Worm (Caenorhabditis elegans) whole organism, L4 larva: ENCODE measurements around the gene nsph-4.3.

Experiments used
- D1046.2 ChIP-seq: fragments of 200-800 bp; sonication (Bioruptor generic); IDR thresholded peaks from 2 replicates; pipeline ENCODE4 v1.3.6; 2022; ENCODE audit warnings: missing genetic modification characterization, missing compliant biosample characterization
- F37D6.2 ChIP-seq: sonication (generic microtip); optimal IDR thresholded peaks from 2 replicates; lab custom pipeline; 2016; ENCODE audit warnings: mild to moderate bottlenecking, missing genetic modification characterization, missing compliant biosample characterization
- F44E2.7 ChIP-seq: fragments of 200-800 bp; sonication (Bioruptor generic); IDR thresholded peaks from 2 replicates; pipeline ENCODE4 v2.1.2; 2022; ENCODE audit warnings: missing genetic modification characterization, missing compliant biosample characterization
- F49E8.2 ChIP-seq: sonication (generic microtip); optimal IDR thresholded peaks from 2 replicates; lab custom pipeline; 2016; ENCODE audit warnings: missing compliant biosample characterization, mild to moderate bottlenecking, missing genetic modification characterization, borderline replicate concordance
- R02D3.7 ChIP-seq: fragments of 150-350 bp; sonication (generic microtip); optimal IDR thresholded peaks from 3 replicates; lab custom pipeline; 2014; ENCODE audit warnings: missing biosample characterization, missing genetic modification characterization
- T20F7.1 ChIP-seq: fragments of 200-800 bp; sonication (Bioruptor generic); optimal IDR thresholded peaks from 2 replicates; lab custom pipeline; 2018; ENCODE audit warnings: mild to moderate bottlenecking, missing genetic modification characterization, missing compliant biosample characterization
- aha-1 ChIP-seq: fragments of 150-350 bp; peaks from one replicate; lab custom pipeline; 2014; ENCODE audit warnings: missing biosample characterization, missing genetic modification characterization
- arid-1 ChIP-seq: fragments of 200-800 bp; sonication (Bioruptor generic); conservative IDR thresholded peaks from 2 replicates; pipeline ENCODE4 v1.3.6; 2022; ENCODE audit warnings: missing genetic modification reagents, missing genetic modification characterization, missing compliant biosample characterization
- ceh-20 ChIP-seq: fragments of 200-800 bp; sonication (Bioruptor generic); IDR thresholded peaks from 2 replicates; pipeline ENCODE4 v1.3.6; 2022; ENCODE audit warnings: missing genetic modification reagents, missing genetic modification characterization, missing compliant biosample characterization
- ceh-62 ChIP-seq: sonication (generic microtip); optimal IDR thresholded peaks from 2 replicates; lab custom pipeline; 2017; ENCODE audit warnings: missing biosample characterization, missing genetic modification characterization
- ceh-82 ChIP-seq: sonication (generic microtip); optimal IDR thresholded peaks from 2 replicates; lab custom pipeline; 2017; ENCODE audit warnings: missing biosample characterization, missing genetic modification characterization
- ctbp-1 ChIP-seq: fragments of 200-800 bp; sonication (Bioruptor generic); IDR thresholded peaks from 2 replicates; pipeline ENCODE4 v1.3.6; 2022; ENCODE audit warnings: missing genetic modification reagents, missing genetic modification characterization, missing compliant biosample characterization
- daf-16 ChIP-seq, 3 experiments: sonication (generic microtip); optimal IDR thresholded peaks; 2 replicates each; lab custom pipeline; 2016 to 2017; ENCODE audit warnings: missing genetic modification characterization in 3 of 3, missing genetic modification reagents in 3 of 3, mild to moderate bottlenecking in 2 of 3, missing compliant biosample characterization in 2 of 3, missing biosample characterization in 1 of 3, moderate library complexity in 1 of 3
- dmd-6 ChIP-seq: fragments of 200-800 bp; sonication (Bioruptor generic); IDR thresholded peaks from 2 replicates; pipeline ENCODE4 v1.3.6; 2022; ENCODE audit warnings: missing genetic modification reagents, missing genetic modification characterization, missing compliant biosample characterization
- dmd-8 ChIP-seq: fragments of 200-800 bp; sonication (Bioruptor generic); IDR thresholded peaks from 2 replicates; pipeline ENCODE4 v1.3.6; 2022; ENCODE audit warnings: missing genetic modification characterization, missing compliant biosample characterization
- dpl-1 ChIP-seq: fragments of 150-350 bp; optimal IDR thresholded peaks from 2 replicates; lab custom pipeline; 2014; ENCODE audit warnings: missing biosample characterization, missing genetic modification reagents, missing genetic modification characterization
- duxl-1 ChIP-seq: sonication (generic microtip); optimal IDR thresholded peaks from 2 replicates; lab custom pipeline; 2016; ENCODE audit warnings: mild to moderate bottlenecking, missing genetic modification characterization, moderate library complexity, missing compliant biosample characterization; ENCODE audit not compliant: poor library complexity
- egl-27 ChIP-seq: sonication (generic microtip); optimal IDR thresholded peaks from 3 replicates; lab custom pipeline; 2017; ENCODE audit warnings: missing biosample characterization, missing genetic modification reagents, missing genetic modification characterization
- gei-8 ChIP-seq: fragments of 200-800 bp; sonication (Bioruptor generic); optimal IDR thresholded peaks from 2 replicates; lab custom pipeline; 2018; ENCODE audit warnings: mild to moderate bottlenecking, missing genetic modification characterization, missing compliant biosample characterization
- hif-1 ChIP-seq, 2 experiments: sonication (generic microtip); optimal IDR thresholded peaks; 2 replicates each; lab custom pipeline; 2016 to 2017; ENCODE audit warnings: missing compliant biosample characterization in 2 of 2, missing genetic modification characterization in 2 of 2, missing genetic modification reagents in 2 of 2, missing genotype in 2 of 2, mild to moderate bottlenecking in 1 of 2
- hlh-30 ChIP-seq: sonication (generic microtip); optimal IDR thresholded peaks from 2 replicates; lab custom pipeline; 2017; ENCODE audit warnings: antibody characterized with exemption, mild to moderate bottlenecking, missing genetic modification characterization, missing compliant biosample characterization; ENCODE audit not compliant: insufficient read depth
- lin-15B ChIP-seq: fragments of 150-350 bp; sonication (generic microtip); optimal IDR thresholded peaks from 3 replicates; lab custom pipeline; 2014; ENCODE audit warnings: missing biosample characterization, missing genetic modification characterization
- lin-38 ChIP-seq: fragments of 200-800 bp; sonication (Bioruptor generic); IDR thresholded peaks from 2 replicates; pipeline ENCODE4 v1.3.6; 2022; ENCODE audit warnings: missing genetic modification reagents, missing genetic modification characterization, missing compliant biosample characterization
- lin-39 ChIP-seq: fragments of 150-350 bp; optimal IDR thresholded peaks from 2 replicates; lab custom pipeline; 2014; ENCODE audit warnings: missing biosample characterization, missing genetic modification reagents, missing genetic modification characterization
- lir-3 ChIP-seq: sonication (generic microtip); optimal IDR thresholded peaks from 2 replicates; lab custom pipeline; 2016; ENCODE audit warnings: mild to moderate bottlenecking, missing genetic modification characterization, missing compliant biosample characterization
- lsy-2 ChIP-seq, 2 experiments: fragments of 150-350 bp in 1 of 2; sonication (generic microtip) in 1 of 2; optimal IDR thresholded peaks; 2 replicates each; lab custom pipeline; 2014 to 2017; ENCODE audit warnings: missing biosample characterization in 2 of 2, missing genetic modification characterization in 2 of 2
- madf-9 ChIP-seq: fragments of 200-800 bp; sonication (Bioruptor generic); conservative IDR thresholded peaks from 2 replicates; pipeline ENCODE4 v1.3.6; 2022; ENCODE audit warnings: missing genetic modification reagents, missing genetic modification characterization, missing compliant biosample characterization
- mdl-1 ChIP-seq, 2 experiments: fragments of 150-350 bp in 1 of 2; sonication (generic microtip) in 1 of 2; optimal IDR thresholded peaks; 2 replicates each; lab custom pipeline; 2014 to 2017; ENCODE audit warnings: missing biosample characterization in 2 of 2, missing genetic modification characterization in 2 of 2
- mep-1 ChIP-seq: fragments of 150-350 bp; sonication (generic microtip); optimal IDR thresholded peaks from 3 replicates; lab custom pipeline; 2014; ENCODE audit warnings: missing biosample characterization, missing genetic modification characterization
- mes-2 ChIP-seq: sonication (generic microtip); optimal IDR thresholded peaks from 2 replicates; lab custom pipeline; 2016; ENCODE audit warnings: missing genotype, mild to moderate bottlenecking, missing genetic modification characterization, missing compliant biosample characterization; ENCODE audit not compliant: poor library complexity, severe bottlenecking
- nhr-102 ChIP-seq: sonication (generic microtip); optimal IDR thresholded peaks from 2 replicates; lab custom pipeline; 2016; ENCODE audit warnings: mild to moderate bottlenecking, missing genetic modification characterization, moderate library complexity, missing compliant biosample characterization
- nhr-111 ChIP-seq: fragments of 200-800 bp; sonication (Bioruptor generic); optimal IDR thresholded peaks from 2 replicates; lab custom pipeline; 2018; ENCODE audit warnings: mild to moderate bottlenecking, missing genetic modification characterization, missing compliant biosample characterization
- nhr-42 ChIP-seq: fragments of 200-800 bp; sonication (Bioruptor generic); IDR thresholded peaks from 2 replicates; pipeline ENCODE4 v1.3.6; 2022; ENCODE audit warnings: missing genetic modification characterization, missing compliant biosample characterization
- nhr-76 ChIP-seq: fragments of 150-350 bp; optimal IDR thresholded peaks from 2 replicates; lab custom pipeline; 2014; ENCODE audit warnings: missing biosample characterization, missing genetic modification characterization
- pha-4 ChIP-seq, 2 experiments: fragments of 150-350 bp in 1 of 2; fragments of 200-800 bp in 1 of 2; sonication (Bioruptor generic) in 1 of 2; IDR thresholded peaks in 1 of 2; optimal IDR thresholded peaks in 1 of 2; 2 replicates each; pipeline versions ENCODE4 v1.3.6 to Lab custom; 2014 to 2022; ENCODE audit warnings: missing genetic modification characterization in 2 of 2, missing genetic modification reagents in 2 of 2, missing biosample characterization in 1 of 2, missing compliant biosample characterization in 1 of 2
- rbr-2 ChIP-seq: sonication (generic microtip); optimal IDR thresholded peaks from 2 replicates; lab custom pipeline; 2016; ENCODE audit warnings: missing genotype, missing genetic modification characterization, missing compliant biosample characterization
- snpc-1.2 ChIP-seq: fragments of 200-800 bp; sonication (Bioruptor generic); IDR thresholded peaks from 2 replicates; pipeline ENCODE4 v1.3.6; 2022; ENCODE audit warnings: missing genetic modification reagents, missing genetic modification characterization, missing compliant biosample characterization
- spr-1 ChIP-seq: sonication (generic microtip); optimal IDR thresholded peaks from 2 replicates; lab custom pipeline; 2016; ENCODE audit warnings: mild to moderate bottlenecking, missing genetic modification characterization, missing compliant biosample characterization
- unc-62 ChIP-seq, 3 experiments: fragments of 150-350 bp in 1 of 3; sonication (generic microtip); optimal IDR thresholded peaks in 2 of 3; peaks in 1 of 3; 1 replicate in 1 of 3; 2 replicates in 2 of 3; lab custom pipeline; 2014 to 2017; ENCODE audit warnings: missing biosample characterization in 3 of 3, missing genetic modification characterization in 3 of 3, missing genetic modification reagents in 3 of 3, missing genotype in 1 of 3
- zfp-2 ChIP-seq: sonication (generic microtip); optimal IDR thresholded peaks from 2 replicates; lab custom pipeline; 2016; ENCODE audit warnings: mild to moderate bottlenecking, missing genetic modification characterization, missing compliant biosample characterization
- zfp-3 ChIP-seq: fragments of 200-800 bp; sonication (Bioruptor generic); conservative IDR thresholded peaks from 2 replicates; pipeline ENCODE4 v1.3.6; 2022; ENCODE audit warnings: missing genetic modification reagents, missing genetic modification characterization, missing compliant biosample characterization
- ztf-7 ChIP-seq: fragments of 150-350 bp; optimal IDR thresholded peaks from 2 replicates; lab custom pipeline; 2014; ENCODE audit warnings: missing biosample characterization, missing genetic modification characterization

Gene nsph-4.3

ce11 chrIII:7588214-7588613 lies 20.9 kb downstream of the nsph-4.3 start, which contains the start of gene R13A5.15:
Gene R13A5.15, minus strand, starts transcription at chrIII:7588314.
- TF ChIP-seq lin-39 = no peak
- no peak for TF ChIP-seq hif-1 (tag; optimal IDR thresholded peaks at IDR 0.05; lab: Kevin White, UChicago)
- no peak for TF ChIP-seq ceh-20 (GFP tag; lab: Robert Waterston, UW)
- no peak for TF ChIP-seq T20F7.1 (GFP tag; lab: Kevin White, UChicago)
- TF ChIP-seq lir-3 = no peak
- no peak for TF ChIP-seq lin-38
- TF ChIP-seq, all 104 proteins: peak for 0

- peak; percentile 79 for TF ChIP-seq R02D3.7 (tag; lab: Kevin White, UChicago)
- no peak for TF ChIP-seq lsy-2 (tag; optimal IDR thresholded peaks at IDR 0.05; lab: Kevin White, UChicago)
- TF ChIP-seq T20F7.1 (GFP tag; lab: Kevin White, UChicago) = peak; percentile 11
- TF ChIP-seq zfp-3 (GFP tag; lab: Robert Waterston, UW) = no peak
- peak; percentile 48 for TF ChIP-seq dpl-1 (GFP tag; lab: Kevin White, UChicago)
- no peak for TF ChIP-seq arid-1 (GFP tag; lab: Robert Waterston, UW)
- peak; percentile 77 for TF ChIP-seq mes-2
- TF ChIP-seq pha-4 (GFP tag; IDR thresholded peaks at IDR 0.05; lab: Robert Waterston, UW) = no peak
- TF ChIP-seq pha-4 (tag; optimal IDR thresholded peaks at IDR 0.05; lab: Kevin White, UChicago) = peak; percentile 52
- TF ChIP-seq duxl-1 (tag; lab: Kevin White, UChicago) = no peak
- no peak for TF ChIP-seq gei-8 (GFP tag; lab: Kevin White, UChicago)
Measured at ce11 chrIII:7584131-7584646, 24.9 kb downstream of the nsph-4.3 start, which contains the start of gene cup-5. Gene cup-5, plus strand, starts transcription at chrIII:7584181.

DNA sequence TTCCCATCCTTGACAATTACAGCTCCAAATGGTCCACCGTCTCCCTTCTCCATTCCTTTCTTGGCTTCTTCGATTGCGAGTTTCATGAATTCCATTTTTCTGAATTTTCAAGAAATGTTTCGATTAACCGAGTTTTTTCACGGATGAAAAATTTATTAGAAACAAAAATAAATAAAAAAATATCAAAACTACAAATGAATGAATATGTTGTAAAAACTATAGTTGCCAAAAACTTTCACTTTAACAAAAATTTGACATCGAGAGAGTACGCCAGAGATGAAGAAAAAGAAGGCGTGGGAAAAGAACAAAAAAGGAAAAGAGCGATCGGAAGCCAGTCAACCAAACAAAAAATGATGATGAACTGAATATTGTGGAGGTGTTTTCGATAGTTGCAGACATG lies 26.2 kb downstream of the nsph-4.3 start, which contains the start of gene R13A5.10:
TSS of gene R13A5.10 (minus strand) at position 101 of the 400 bp plus-strand sequence.
- no peak for TF ChIP-seq ceh-82 (tag; lab: Kevin White, UChicago)
- no peak for TF ChIP-seq snpc-1.2 (GFP tag; lab: Robert Waterston, UW)
- no peak for TF ChIP-seq nhr-42 (GFP tag; lab: Robert Waterston, UW)
- TF ChIP-seq mdl-1 (tag; optimal IDR thresholded peaks at IDR 0.05; lab: Kevin White, UChicago) = no peak
- no peak for TF ChIP-seq ceh-62 (tag; lab: Kevin White, UChicago)
- TF ChIP-seq F37D6.2 (tag; lab: Kevin White, UChicago) = no peak
- no peak for TF ChIP-seq rbr-2 (tag; lab: Kevin White, UChicago)
- TF ChIP-seq D1046.2 (GFP tag; lab: Robert Waterston, UW) = no peak
- TF ChIP-seq daf-16 (GFP tag; optimal IDR thresholded peaks at IDR 0.05; lab: Kevin White, UChicago) = no peak
- TF ChIP-seq daf-16 (tag; optimal IDR thresholded peaks at IDR 0.05; lab: Kevin White, UChicago) = no peak
- no peak for TF ChIP-seq lsy-2 (tag; optimal IDR thresholded peaks at IDR 0.05; lab: Kevin White, UChicago)
- no peak for TF ChIP-seq dmd-8 (GFP tag; lab: Robert Waterston, UW)
- TF ChIP-seq ctbp-1 (GFP tag; lab: Robert Waterston, UW) = no peak
- TF ChIP-seq dmd-6 (GFP tag; lab: Robert Waterston, UW) = no peak
- TF ChIP-seq aha-1 (tag; lab: Kevin White, UChicago) = no peak
- TF ChIP-seq F49E8.2 (tag; lab: Kevin White, UChicago) = no peak
- TF ChIP-seq nhr-76 (tag; lab: Kevin White, UChicago) = no peak
- no peak for TF ChIP-seq lin-15B
- TF ChIP-seq ztf-7 (tag; lab: Kevin White, UChicago) = no peak
- no peak for TF ChIP-seq egl-27

- peak in 1 of 2 experiments; percentile 3 for TF ChIP-seq mdl-1 (tag; optimal IDR thresholded peaks at IDR 0.05; lab: Kevin White, UChicago)
- no peak for TF ChIP-seq spr-1 (tag; lab: Kevin White, UChicago)
- no peak for TF ChIP-seq nhr-42 (GFP tag; lab: Robert Waterston, UW)
- TF ChIP-seq F37D6.2 (tag; lab: Kevin White, UChicago) = no peak
- no peak for TF ChIP-seq zfp-2 (tag; lab: Kevin White, UChicago)
- peak; percentile 3 for TF ChIP-seq mes-2
- no peak for TF ChIP-seq ceh-20 (GFP tag; lab: Robert Waterston, UW)
- no peak for TF ChIP-seq F44E2.7 (GFP tag; lab: Robert Waterston, UW)
- TF ChIP-seq mep-1 = peak; percentile 62
- TF ChIP-seq madf-9 = no peak
- no peak for TF ChIP-seq nhr-102 (tag; lab: Kevin White, UChicago)
- peak; percentile 26 to 66 for TF ChIP-seq lsy-2 (tag; optimal IDR thresholded peaks at IDR 0.05; lab: Kevin White, UChicago)
- peak; percentile 8 for TF ChIP-seq hlh-30 (tag; lab: Kevin White, UChicago)
- no peak for TF ChIP-seq nhr-111
- TF ChIP-seq unc-62 (GFP tag; optimal IDR thresholded peaks at IDR 0.05 in 1 of 2; lab: Kevin White, UChicago) = peak in 1 of 2 experiments; percentile 91
- no peak for TF ChIP-seq unc-62 (tag; optimal IDR thresholded peaks at IDR 0.05; lab: Kevin White, UChicago)
- TF ChIP-seq lin-39 = no peak
Measured at ce11 chrIII:7580586-7580985, 28.5 kb downstream of the nsph-4.3 start.
